Worm (Caenorhabditis elegans) whole organism, young adult: Measurements from ENCODE around the gene puf-5.

Source experiments
- B0019.2 ChIP-seq: fragments of 200-800 bp; sonication (Bioruptor generic); conservative IDR thresholded peaks from 2 replicates; pipeline ENCODE4 v1.3.6; 2022; ENCODE audit warnings: missing genetic modification reagents, missing genetic modification characterization, missing compliant biosample characterization
- B0035.1 ChIP-seq: sonication (generic microtip); optimal IDR thresholded peaks from 2 replicates; lab custom pipeline; 2016; ENCODE audit warnings: missing genetic modification characterization, mild to moderate bottlenecking, missing compliant biosample characterization, missing genotype, missing genetic modification reagents
- B0336.3 ChIP-seq: fragments of 200-800 bp; sonication (Bioruptor generic); IDR thresholded peaks from 2 replicates; pipeline ENCODE4 v1.3.6; 2022; ENCODE audit warnings: missing genetic modification characterization, missing compliant biosample characterization
- C06A6.2 ChIP-seq: fragments of 200-800 bp; sonication (Bioruptor generic); conservative IDR thresholded peaks from 2 replicates; pipeline ENCODE4 v1.3.6; 2022; ENCODE audit warnings: missing genetic modification characterization, missing compliant biosample characterization
- C17E4.6 ChIP-seq: fragments of 200-800 bp; sonication (Bioruptor generic); IDR thresholded peaks from 2 replicates; pipeline ENCODE4 v1.3.6; 2022; ENCODE audit warnings: missing genetic modification reagents, missing genetic modification characterization, missing compliant biosample characterization
- D2030.7 ChIP-seq: fragments of 200-800 bp; sonication (Bioruptor generic); IDR thresholded peaks from 2 replicates; pipeline ENCODE4 v1.3.6; 2022; ENCODE audit warnings: missing genetic modification reagents, missing genetic modification characterization, missing compliant biosample characterization
- F37B4.10 ChIP-seq: fragments of 200-800 bp; sonication (Bioruptor generic); IDR thresholded peaks from 2 replicates; pipeline ENCODE4 v1.3.6; 2022; ENCODE audit warnings: missing genetic modification characterization, missing compliant biosample characterization
- F52B5.7 ChIP-seq: sonication (generic microtip); optimal IDR thresholded peaks from 2 replicates; lab custom pipeline; 2016; ENCODE audit warnings: mild to moderate bottlenecking, missing genetic modification characterization, missing compliant biosample characterization
- F55B11.4 ChIP-seq: sonication (generic microtip); optimal IDR thresholded peaks from 2 replicates; lab custom pipeline; 2016; ENCODE audit warnings: missing compliant biosample characterization, missing genetic modification characterization, borderline replicate concordance; ENCODE audit not compliant: insufficient read depth
- T07F8.4 ChIP-seq: sonication (generic microtip); optimal IDR thresholded peaks from 2 replicates; lab custom pipeline; 2016; ENCODE audit warnings: mild to moderate bottlenecking, missing genetic modification characterization, moderate library complexity, missing compliant biosample characterization
- T26A5.8 ChIP-seq: sonication (generic microtip); optimal IDR thresholded peaks from 2 replicates; lab custom pipeline; 2016; ENCODE audit warnings: missing genetic modification characterization, missing compliant biosample characterization
- Y53F4B.3 ChIP-seq: fragments of 200-800 bp; sonication (Bioruptor generic); IDR thresholded peaks from 2 replicates; pipeline ENCODE4 v1.3.6; 2022; ENCODE audit warnings: missing genetic modification reagents, missing genetic modification characterization, missing compliant biosample characterization
- Y53G8AR.9 ChIP-seq: fragments of 200-800 bp; sonication (Bioruptor generic); conservative IDR thresholded peaks from 2 replicates; pipeline ENCODE4 v1.3.6; 2022; ENCODE audit warnings: missing genetic modification reagents, missing genetic modification characterization, missing compliant biosample characterization
- Y79H2A.3 ChIP-seq: fragments of 200-800 bp; sonication (Bioruptor generic); conservative IDR thresholded peaks from 2 replicates; pipeline ENCODE4 v1.3.6; 2022; ENCODE audit warnings: missing genetic modification reagents, missing genetic modification characterization, missing compliant biosample characterization
- akir-1 ChIP-seq: fragments of 200-800 bp; sonication (Bioruptor generic); optimal IDR thresholded peaks from 2 replicates; lab custom pipeline; 2018; ENCODE audit warnings: mild to moderate bottlenecking, missing genetic modification characterization, moderate library complexity, missing compliant biosample characterization
- attf-3 ChIP-seq: fragments of 200-800 bp; sonication (Bioruptor generic); conservative IDR thresholded peaks from 2 replicates; pipeline ENCODE4 v1.3.6; 2022; ENCODE audit warnings: missing genetic modification reagents, missing genetic modification characterization, missing compliant biosample characterization
- attf-5 ChIP-seq: fragments of 200-800 bp; sonication (Bioruptor generic); optimal IDR thresholded peaks from 2 replicates; lab custom pipeline; 2018; ENCODE audit warnings: mild to moderate bottlenecking, missing genetic modification characterization, missing compliant biosample characterization
- ccch-3 ChIP-seq: fragments of 200-800 bp; sonication (Bioruptor generic); optimal IDR thresholded peaks from 2 replicates; lab custom pipeline; 2018; ENCODE audit warnings: mild to moderate bottlenecking, missing genetic modification characterization, missing compliant biosample characterization
- cebp-1 ChIP-seq, 2 experiments: fragments of 200-800 bp in 1 of 2; sonication (Bioruptor generic) in 1 of 2; sonication (generic microtip) in 1 of 2; IDR thresholded peaks in 1 of 2; optimal IDR thresholded peaks in 1 of 2; 2 replicates each; pipeline versions ENCODE4 v1.3.6 to Lab custom; 2017 to 2022; ENCODE audit warnings: missing compliant biosample characterization in 2 of 2, missing genetic modification characterization in 2 of 2, mild to moderate bottlenecking in 1 of 2, missing genetic modification reagents in 1 of 2, moderate library complexity in 1 of 2
- ceh-100 ChIP-seq: fragments of 200-800 bp; sonication (Bioruptor generic); IDR thresholded peaks from 2 replicates; pipeline ENCODE4 v1.3.6; 2022; ENCODE audit warnings: missing genetic modification reagents, missing genetic modification characterization, missing compliant biosample characterization
- ceh-40 ChIP-seq: fragments of 200-800 bp; sonication (Bioruptor generic); IDR thresholded peaks from 2 replicates; pipeline ENCODE4 v1.3.6; 2022; ENCODE audit warnings: missing genetic modification characterization, missing compliant biosample characterization
- ceh-58 ChIP-seq: fragments of 200-800 bp; sonication (Bioruptor generic); IDR thresholded peaks from 2 replicates; pipeline ENCODE4 v1.3.6; 2022; ENCODE audit warnings: missing genetic modification characterization, missing compliant biosample characterization
- ceh-91 ChIP-seq: fragments of 200-800 bp; sonication (Bioruptor generic); IDR thresholded peaks from 2 replicates; pipeline ENCODE4 v1.3.6; 2022; ENCODE audit warnings: missing genetic modification reagents, missing genetic modification characterization, missing compliant biosample characterization
- chd-7 ChIP-seq: sonication (generic microtip); optimal IDR thresholded peaks from 2 replicates; lab custom pipeline; 2016; ENCODE audit warnings: mild to moderate bottlenecking, missing genetic modification characterization, moderate library complexity, missing compliant biosample characterization
- dpl-1 ChIP-seq: fragments of 150-350 bp; optimal IDR thresholded peaks from 2 replicates; lab custom pipeline; 2014; ENCODE audit warnings: missing biosample characterization, missing genetic modification reagents, missing genetic modification characterization
- egl-18 ChIP-seq: fragments of 200-800 bp; sonication (Bioruptor generic); IDR thresholded peaks from 2 replicates; pipeline ENCODE4 v1.3.6; 2022; ENCODE audit warnings: missing genetic modification reagents, missing genetic modification characterization, missing compliant biosample characterization
- ekl-4 ChIP-seq: fragments of 200-800 bp; sonication (Bioruptor generic); IDR thresholded peaks from 2 replicates; pipeline ENCODE4 v1.3.6; 2022; ENCODE audit warnings: missing genetic modification reagents, missing genetic modification characterization, missing compliant biosample characterization
- fkh-3 ChIP-seq: sonication (generic microtip); optimal IDR thresholded peaks from 2 replicates; lab custom pipeline; 2016; ENCODE audit warnings: mild to moderate bottlenecking, missing genetic modification characterization, missing compliant biosample characterization
- gei-17 ChIP-seq: fragments of 200-800 bp; sonication (Bioruptor generic); optimal IDR thresholded peaks from 2 replicates; lab custom pipeline; 2018; ENCODE audit warnings: mild to moderate bottlenecking, missing genetic modification characterization, missing compliant biosample characterization
- him-1 ChIP-seq: sonication (generic microtip); optimal IDR thresholded peaks from 2 replicates; lab custom pipeline; 2016; ENCODE audit warnings: missing genotype, missing genetic modification reagents, missing genetic modification characterization, missing compliant biosample characterization
- hlh-12 ChIP-seq: sonication (generic microtip); optimal IDR thresholded peaks from 2 replicates; lab custom pipeline; 2016; ENCODE audit warnings: missing genetic modification characterization, missing compliant biosample characterization
- hmg-1.2 ChIP-seq: fragments of 200-800 bp; sonication (Bioruptor generic); IDR thresholded peaks from 2 replicates; pipeline ENCODE4 v1.3.6; 2022; ENCODE audit warnings: missing genetic modification reagents, missing genetic modification characterization, missing compliant biosample characterization
- hmg-20 ChIP-seq: fragments of 200-800 bp; sonication (Bioruptor generic); IDR thresholded peaks from 2 replicates; pipeline ENCODE4 v1.3.6; 2022; ENCODE audit warnings: missing genetic modification reagents, missing genetic modification characterization, missing compliant biosample characterization
- hsf-1 ChIP-seq: fragments of 200-800 bp; sonication (Bioruptor generic); IDR thresholded peaks from 2 replicates; pipeline ENCODE4 v1.3.6; 2022; ENCODE audit warnings: missing genetic modification reagents, missing genetic modification characterization, missing compliant biosample characterization
- let-526 ChIP-seq: fragments of 200-800 bp; sonication (Bioruptor generic); IDR thresholded peaks from 2 replicates; pipeline ENCODE4 v1.3.6; 2022; ENCODE audit warnings: missing genetic modification reagents, missing genetic modification characterization, missing compliant biosample characterization
- lir-1 ChIP-seq: fragments of 200-800 bp; sonication (Bioruptor generic); conservative IDR thresholded peaks from 2 replicates; pipeline ENCODE4 v1.3.6; 2022; ENCODE audit warnings: missing genetic modification reagents, missing genetic modification characterization, missing compliant biosample characterization
- madf-10 ChIP-seq: sonication (generic microtip); optimal IDR thresholded peaks from 2 replicates; lab custom pipeline; 2016; ENCODE audit warnings: mild to moderate bottlenecking, missing genetic modification characterization, missing compliant biosample characterization
- madf-3 ChIP-seq: fragments of 200-800 bp; sonication (Bioruptor generic); IDR thresholded peaks from 2 replicates; pipeline ENCODE4 v1.3.6; 2022; ENCODE audit warnings: missing genetic modification reagents, missing genetic modification characterization, missing compliant biosample characterization
- mcd-1 ChIP-seq: fragments of 200-800 bp; sonication (Bioruptor generic); IDR thresholded peaks from 2 replicates; pipeline ENCODE4 v1.3.6; 2022; ENCODE audit warnings: missing genetic modification reagents, missing genetic modification characterization, missing compliant biosample characterization
- nfya-2 ChIP-seq: fragments of 200-800 bp; sonication (Bioruptor generic); IDR thresholded peaks from 2 replicates; pipeline ENCODE4 v1.3.6; 2022; ENCODE audit warnings: missing genetic modification reagents, missing genetic modification characterization, missing compliant biosample characterization
- nhr-27 ChIP-seq: fragments of 200-800 bp; sonication (Bioruptor generic); optimal IDR thresholded peaks from 2 replicates; lab custom pipeline; 2018; ENCODE audit warnings: mild to moderate bottlenecking, missing genetic modification characterization, moderate library complexity, missing compliant biosample characterization
- rcor-1 ChIP-seq: fragments of 200-800 bp; sonication (Bioruptor generic); IDR thresholded peaks from 2 replicates; pipeline ENCODE4 v1.3.6; 2022; ENCODE audit warnings: missing genetic modification reagents, missing genetic modification characterization, missing compliant biosample characterization
- sea-2 ChIP-seq: fragments of 200-800 bp; sonication (Bioruptor generic); IDR thresholded peaks from 2 replicates; pipeline ENCODE4 v1.3.6; 2022; ENCODE audit warnings: missing genetic modification characterization, missing compliant biosample characterization
- somi-1 ChIP-seq: fragments of 200-800 bp; sonication (Bioruptor generic); optimal IDR thresholded peaks from 2 replicates; lab custom pipeline; 2018; ENCODE audit warnings: mild to moderate bottlenecking, missing genetic modification characterization, missing compliant biosample characterization
- tbp1 ChIP-seq: fragments of 200-800 bp; sonication (Bioruptor generic); optimal IDR thresholded peaks from 2 replicates; lab custom pipeline; 2018; ENCODE audit warnings: mild to moderate bottlenecking, missing genetic modification characterization, missing compliant biosample characterization
- unc-62 ChIP-seq: fragments of 150-350 bp; optimal IDR thresholded peaks from 2 replicates; lab custom pipeline; 2014; ENCODE audit warnings: missing biosample characterization, missing genetic modification reagents, missing genetic modification characterization
- zim-3 ChIP-seq: sonication (generic microtip); optimal IDR thresholded peaks from 2 replicates; lab custom pipeline; 2017; ENCODE audit warnings: mild to moderate bottlenecking, missing genetic modification characterization, moderate library complexity, missing compliant biosample characterization
- ztf-3 ChIP-seq: fragments of 200-800 bp; sonication (Bioruptor generic); optimal IDR thresholded peaks from 2 replicates; lab custom pipeline; 2018; ENCODE audit warnings: mild to moderate bottlenecking, missing genetic modification characterization, missing compliant biosample characterization

Gene puf-5

ce11 chrII:8603567-8604359 is 28.4 kb downstream of the puf-5 start, which contains the start of gene suf-1 (continued):
- TF ChIP-seq ekl-4 (peak; percentile 90), ceh-58 (no peak), hlh-12 (tag; lab: Kevin White, UChicago) (no peak), F55B11.4 (no peak), egl-18 (GFP tag; lab: Robert Waterston, UW) (no peak), ceh-91 (GFP tag; lab: Robert Waterston, UW) (no peak), B0019.2 (GFP tag; lab: Robert Waterston, UW) (no peak; the same call in 1 of the 2 replicates), zim-3 (tag; lab: Kevin White, UChicago) (no peak), madf-3 (GFP tag; lab: Robert Waterston, UW) (peak; percentile 88), fkh-3 (tag; lab: Kevin White, UChicago) (no peak), B0336.3 (GFP tag; lab: Robert Waterston, UW) (peak; percentile 89), ceh-40 (no peak), Y53F4B.3 (GFP tag; lab: Robert Waterston, UW) (no peak), attf-3 (GFP tag; lab: Robert Waterston, UW) (no peak), cebp-1 (GFP tag; IDR thresholded peaks at IDR 0.05; lab: Robert Waterston, UW) (no peak), cebp-1 (tag; optimal IDR thresholded peaks at IDR 0.05; lab: Kevin White, UChicago) (no peak), D2030.7 (peak; percentile 35; the same call in 1 of the 2 replicates), C17E4.6 (GFP tag; lab: Robert Waterston, UW) (peak; percentile 60), T26A5.8 (tag; lab: Kevin White, UChicago) (no peak), attf-5 (peak; percentile 24), ccch-3 (GFP tag; lab: Kevin White, UChicago) (no peak), nhr-27 (tag; lab: Kevin White, UChicago) (no peak), nfya-2 (GFP tag; lab: Robert Waterston, UW) (no peak), lir-1 (GFP tag; lab: Robert Waterston, UW) (no peak), hsf-1 (GFP tag; lab: Robert Waterston, UW) (peak; percentile 79), sea-2 (GFP tag; lab: Robert Waterston, UW) (no peak), chd-7 (tag; lab: Kevin White, UChicago) (no peak), somi-1 (GFP tag; lab: Kevin White, UChicago) (no peak), hmg-20 (GFP tag; lab: Robert Waterston, UW) (no peak), akir-1 (GFP tag; lab: Kevin White, UChicago) (no peak), him-1 (no peak), mcd-1 (GFP tag; lab: Robert Waterston, UW) (peak; percentile 34; the same call in 1 of the 2 replicates), B0035.1 (no peak), F52B5.7 (tag; lab: Kevin White, UChicago) (peak; percentile 22), ztf-3 (GFP tag; lab: Kevin White, UChicago) (no peak), unc-62 (GFP tag; lab: Kevin White, UChicago) (no peak), C06A6.2 (GFP tag; lab: Robert Waterston, UW) (no peak), tbp1 (GFP tag; lab: Kevin White, UChicago) (peak; percentile 36), F37B4.10 (GFP tag; lab: Robert Waterston, UW) (no peak), Y79H2A.3 (GFP tag; lab: Robert Waterston, UW) (no peak), ceh-100 (peak; percentile 32; the same call in 1 of the 2 replicates), rcor-1 (GFP tag; lab: Robert Waterston, UW) (no peak), madf-10 (no peak), dpl-1 (GFP tag; lab: Kevin White, UChicago) (no peak), T07F8.4 (tag; lab: Kevin White, UChicago) (no peak), Y53G8AR.9 (peak; percentile 85), hmg-1.2 (GFP tag; lab: Robert Waterston, UW) (peak; percentile 49; the same call in 1 of the 2 replicates), let-526 (GFP tag; lab: Robert Waterston, UW) (no peak), gei-17 (GFP tag; lab: Kevin White, UChicago) (no peak)
